Fruit fly (Drosophila melanogaster) whole organism, embryonic: ENCODE measurements around the gene CG13930.

ENCODE experiments used
- CG9727 ChIP-seq: fragments of 200-800 bp; sonication (Bioruptor generic); optimal IDR thresholded peaks from 3 replicates; lab custom pipeline; 2017; ENCODE audit warnings: missing biosample characterization, mild to moderate bottlenecking, missing genetic modification characterization
- Hr51 ChIP-seq, 2 experiments: fragments of 200-800 bp; sonication (Bioruptor generic); optimal IDR thresholded peaks; 2 replicates in 1 of 2; 3 replicates in 1 of 2; lab custom pipeline; 2016 to 2018; ENCODE audit warnings: missing biosample characterization in 2 of 2, missing genetic modification characterization in 2 of 2, mild to moderate bottlenecking in 1 of 2, moderate library complexity in 1 of 2
- dan ChIP-seq: fragments of 200-800 bp; sonication (Bioruptor generic); IDR thresholded peaks from 2 replicates; pipeline ENCODE4 v1.3.6; 2022; ENCODE audit warnings: missing biosample characterization, missing genetic modification characterization

- TF ChIP-seq dan (GFP tag; lab: Robert Waterston, UW) = no peak
- TF ChIP-seq CG9727 (GFP tag; lab: Kevin White, UChicago) = no peak
- TF ChIP-seq Hr51 (GFP tag; optimal IDR thresholded peaks at IDR 0.05; lab: Kevin White, UChicago) = no peak
These were observed 2.5 kb downstream of the CG13930 start, which contains the start of gene RabX5 for dm6 chr3L:1670008-1670407.
